Worm (Caenorhabditis elegans): ENCODE data around the gene wdfy-3.
A peak's percentile ranks its signal among the peaks of the same experiment; 100 is the strongest.
"Not testable (repeated sequence)": the region's sequence is repeated elsewhere in the genome, so short reads cannot be mapped to it uniquely, and the experiment has no call there.

wdfy-3 gene

DNA sequence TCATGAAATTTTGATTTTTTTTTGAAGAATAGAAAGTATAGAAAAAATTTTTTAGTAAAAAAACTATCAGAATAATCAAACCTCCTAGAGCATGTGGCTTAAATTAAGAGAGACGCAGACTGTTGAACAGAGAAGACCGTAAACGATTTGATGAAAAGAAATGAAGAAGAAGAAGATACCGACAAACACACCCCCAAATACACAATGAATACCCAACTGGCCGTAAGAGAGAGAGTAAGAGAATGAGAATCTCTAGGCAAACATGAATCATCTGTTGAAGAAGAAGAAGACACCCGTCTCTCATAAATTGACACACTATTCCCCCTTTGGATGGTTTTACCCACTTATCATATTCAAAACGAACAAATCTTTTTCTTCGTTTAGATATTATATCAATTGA is 19.4 kb upstream of the wdfy-3 start:
- TF ChIP-seq fos-1 (tag; optimal IDR thresholded peaks at IDR 0.05), result peak; percentile 87
- no peak for TF ChIP-seq F13H6.1 (tag; optimal IDR thresholded peaks at IDR 0.05)
- TF ChIP-seq nhr-6 (tag; optimal IDR thresholded peaks at IDR 0.05), result no peak
- TF ChIP-seq sma-3 (GFP tag; optimal IDR thresholded peaks at IDR 0.05), result peak; percentile 9
- peak; percentile 35 for TF ChIP-seq blmp-1 (tag; optimal IDR thresholded peaks at IDR 0.05; ENCODE audit: insufficient read depth)
- TF ChIP-seq mab-5 (tag; optimal IDR thresholded peaks at IDR 0.05), result peak; percentile 44
- TF ChIP-seq nhr-25 (tag; optimal IDR thresholded peaks at IDR 0.05), result peak; percentile 48
- peak; percentile 32 for TF ChIP-seq gmeb-1 (tag; optimal IDR thresholded peaks at IDR 0.05)
- no peak for TF ChIP-seq ztf-1 (GFP tag; conservative IDR thresholded peaks at IDR 0.05)
- no peak for TF ChIP-seq unc-62 (GFP tag; optimal IDR thresholded peaks at IDR 0.05)

DNA sequence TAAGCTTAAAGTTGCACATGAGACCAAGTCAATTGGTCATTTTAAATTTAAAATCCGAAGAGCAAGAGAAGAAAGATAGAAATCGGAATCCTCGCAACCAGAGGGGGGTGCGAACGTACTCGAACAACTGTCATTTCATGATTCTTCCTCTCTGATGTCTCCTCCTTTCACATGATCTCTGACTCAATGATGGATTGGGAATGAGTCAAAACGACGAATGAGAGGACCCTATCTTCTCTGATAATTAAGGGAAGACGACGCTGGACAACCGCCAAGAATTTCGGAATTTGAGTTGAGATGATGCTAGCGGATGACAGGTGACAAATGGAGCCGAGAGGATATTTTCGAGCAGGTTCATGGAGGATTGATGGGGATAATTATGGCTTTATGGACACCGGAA is 15.9 kb upstream of the wdfy-3 start:
- TF ChIP-seq C34F6.9 (tag; optimal IDR thresholded peaks at IDR 0.05) (peak; percentile 52), mab-5 (tag; optimal IDR thresholded peaks at IDR 0.05) (peak; percentile 66), nhr-10 (tag; optimal IDR thresholded peaks at IDR 0.05) (no peak), F13H6.1 (tag; optimal IDR thresholded peaks at IDR 0.05) (peak; percentile 88), lin-13 (GFP tag; optimal IDR thresholded peaks at IDR 0.05) (no peak), sma-9 (GFP tag; optimal IDR thresholded peaks at IDR 0.05) (peak; percentile 52), sma-9 (tag; optimal IDR thresholded peaks at IDR 0.05) (no peak), lin-39 (tag; optimal IDR thresholded peaks at IDR 0.05) (peak; percentile 44), lsy-2 (tag; optimal IDR thresholded peaks at IDR 0.05) (peak in 1 of 2 experiments; percentile 42), nhr-129 (tag; optimal IDR thresholded peaks at IDR 0.05) (peak; percentile 62)

DNA sequence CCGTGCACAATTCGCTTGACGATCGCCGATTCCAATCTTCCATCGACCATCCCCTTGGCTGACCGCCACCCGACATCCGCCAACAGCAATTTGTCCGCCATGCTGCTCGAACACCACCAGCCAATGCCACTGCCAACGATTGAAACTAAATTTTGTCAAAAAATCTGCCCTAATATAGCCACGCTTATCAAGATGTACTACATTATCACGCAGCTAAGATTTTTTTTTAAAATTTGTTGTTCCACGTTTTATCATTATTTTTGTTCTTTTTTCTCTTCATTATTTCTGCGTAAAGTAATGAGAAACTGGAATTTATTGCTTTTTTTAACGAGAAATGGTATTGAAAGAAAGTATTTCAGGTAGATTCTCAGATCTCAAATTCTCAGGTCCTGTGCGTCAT is 13.9 kb upstream of the wdfy-3 start, which contains the start of gene C26H9A.3:
Gene C26H9A.3 (minus strand): TSS at position 101 of the 400 bp plus-strand sequence.
- not testable (repeated sequence) for TF ChIP-seq unc-62 (GFP tag; optimal IDR thresholded peaks at IDR 0.05); lin-13 (GFP tag; optimal IDR thresholded peaks at IDR 0.05); snpc-4 (tag; optimal IDR thresholded peaks at IDR 0.05)

DNA sequence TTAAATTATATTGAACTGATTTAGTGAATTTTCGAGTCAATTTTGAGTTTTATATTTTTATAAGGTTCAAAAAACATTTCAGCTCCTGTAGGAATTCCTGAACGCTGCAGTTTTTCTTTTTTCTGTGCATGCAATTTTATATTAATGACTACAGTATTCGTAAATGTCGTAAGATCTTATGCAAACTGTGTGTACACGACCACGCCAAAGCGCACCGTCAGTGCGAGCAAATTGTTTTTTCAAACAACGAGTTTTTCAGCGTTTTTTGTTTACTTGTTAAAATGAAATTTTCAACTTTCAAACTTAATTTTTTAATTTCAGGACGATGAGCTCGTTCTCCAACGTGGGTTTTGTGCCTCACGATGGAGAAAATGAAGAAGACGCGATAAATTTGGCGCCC is 13.1 kb upstream of the wdfy-3 start, which contains the start of gene vha-7:
Gene vha-7 (plus strand): TSS at position 326 of the 400 bp plus-strand sequence.
- TF ChIP-seq R02D3.7 (tag; optimal IDR thresholded peaks at IDR 0.05), result no peak
- TF ChIP-seq egl-27 (tag; optimal IDR thresholded peaks at IDR 0.05), result no peak
- no peak for TF ChIP-seq skn-1 (tag; optimal IDR thresholded peaks at IDR 0.05)
- no peak for TF ChIP-seq dmd-4 (tag; optimal IDR thresholded peaks at IDR 0.05)
- TF ChIP-seq nhr-77 (tag; optimal IDR thresholded peaks at IDR 0.05), result no peak
- no peak for TF ChIP-seq ama-1 (optimal IDR thresholded peaks at IDR 0.05)
- TF ChIP-seq ceh-16 (tag; optimal IDR thresholded peaks at IDR 0.05), result no peak
- no peak for TF ChIP-seq nhr-11 (tag; optimal IDR thresholded peaks at IDR 0.05)
- no peak for TF ChIP-seq elt-3 (tag; optimal IDR thresholded peaks at IDR 0.05)
- TF ChIP-seq unc-55 (GFP tag; optimal IDR thresholded peaks at IDR 0.05), result no peak
- TF ChIP-seq zag-1 (tag; optimal IDR thresholded peaks at IDR 0.05), result no peak
- TF ChIP-seq mdl-1 (tag; optimal IDR thresholded peaks at IDR 0.05), result no peak
- no peak for TF ChIP-seq nhr-237 (tag; optimal IDR thresholded peaks at IDR 0.05)
- TF ChIP-seq nhr-12 (tag; optimal IDR thresholded peaks at IDR 0.05), result no peak
- TF ChIP-seq sma-3 (GFP tag; optimal IDR thresholded peaks at IDR 0.05), result no peak
- no peak for TF ChIP-seq gmeb-1 (tag; optimal IDR thresholded peaks at IDR 0.05)
- no peak for TF ChIP-seq lin-39 (tag; optimal IDR thresholded peaks at IDR 0.05)
- TF ChIP-seq nhr-129 (tag; optimal IDR thresholded peaks at IDR 0.05), result no peak
- TF ChIP-seq ztf-4 (tag; optimal IDR thresholded peaks at IDR 0.05), result no peak
- no peak for TF ChIP-seq peb-1 (tag; optimal IDR thresholded peaks at IDR 0.05)
